Fruit fly (Drosophila melanogaster): ENCODE data around the gene TP53INP.

DNA sequence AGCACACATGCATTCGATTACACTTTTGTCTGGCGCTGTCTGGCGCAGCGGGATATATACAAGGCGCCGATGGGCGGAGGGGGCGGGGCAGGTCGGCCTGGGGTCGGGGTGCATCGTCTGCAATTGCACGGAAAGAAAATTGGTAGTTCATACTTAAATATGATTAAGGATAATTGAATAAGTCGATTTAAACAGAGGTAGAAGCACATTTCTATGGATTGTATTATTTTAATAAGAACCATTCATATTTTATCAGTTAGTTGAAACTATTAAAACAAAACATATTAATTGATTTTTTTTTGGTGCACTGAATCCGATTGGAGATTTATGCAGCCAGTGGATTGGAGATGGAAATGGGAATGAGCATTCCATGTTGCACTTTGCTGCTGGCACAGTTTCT, 6.8 kb upstream of the TP53INP start:
- TF ChIP-seq usp (GFP tag; optimal IDR thresholded peaks at IDR 0.05) (no peak), EcR (GFP tag; optimal IDR thresholded peaks at IDR 0.05) (no peak)
